Worm (Caenorhabditis elegans) whole organism, L1 larva: Measurements from ENCODE around the gene K11D12.14.

Experiments
- C34B4.2 ChIP-seq: sonication (generic microtip); optimal IDR thresholded peaks from 2 replicates; lab custom pipeline; 2017; ENCODE audit warnings: mild to moderate bottlenecking, missing genetic modification characterization, missing compliant biosample characterization
- alr-1 ChIP-seq: fragments of 200-800 bp; sonication (Bioruptor generic); optimal IDR thresholded peaks from 2 replicates; lab custom pipeline; 2018; ENCODE audit warnings: borderline replicate concordance, mild to moderate bottlenecking, missing genetic modification characterization, missing compliant biosample characterization
- aly-2 ChIP-seq: fragments of 150-350 bp; optimal IDR thresholded peaks from 2 replicates; lab custom pipeline; 2014; ENCODE audit warnings: missing biosample characterization, missing genetic modification characterization
- ceh-63 ChIP-seq: fragments of 200-800 bp; sonication (Bioruptor generic); optimal IDR thresholded peaks from 2 replicates; lab custom pipeline; 2018; ENCODE audit warnings: mild to moderate bottlenecking, missing genetic modification characterization, missing compliant biosample characterization
- ceh-8 ChIP-seq: fragments of 200-800 bp; sonication (Bioruptor generic); optimal IDR thresholded peaks from 2 replicates; lab custom pipeline; 2018; ENCODE audit warnings: mild to moderate bottlenecking, missing genetic modification characterization, moderate library complexity, missing compliant biosample characterization
- ceh-88 ChIP-seq: fragments of 200-800 bp; sonication (Bioruptor generic); IDR thresholded peaks from 2 replicates; pipeline ENCODE4 v1.3.6; 2022; ENCODE audit warnings: missing genetic modification characterization, missing compliant biosample characterization
- ceh-90 ChIP-seq: sonication (generic microtip); optimal IDR thresholded peaks from 2 replicates; lab custom pipeline; 2016; ENCODE audit warnings: missing genetic modification characterization, missing compliant biosample characterization
- efl-1 ChIP-seq, 4 experiments: fragments of 150-350 bp; optimal IDR thresholded peaks in 3 of 4; peaks in 1 of 4; 1 replicate in 1 of 4; 2 replicates in 3 of 4; lab custom pipeline; 2014; ENCODE audit warnings: missing biosample characterization in 2 of 4, missing genetic modification characterization in 2 of 4, missing genetic modification reagents in 2 of 4
- efl-3 ChIP-seq: fragments of 200-800 bp; sonication (Bioruptor generic); optimal IDR thresholded peaks from 2 replicates; lab custom pipeline; 2018; ENCODE audit warnings: mild to moderate bottlenecking, missing genetic modification characterization, missing compliant biosample characterization
- elt-2 ChIP-seq: sonication (generic microtip); optimal IDR thresholded peaks from 2 replicates; lab custom pipeline; 2016; ENCODE audit warnings: missing genetic modification characterization, mild to moderate bottlenecking, inconsistent platforms, missing compliant biosample characterization, missing genetic modification reagents
- ets-5 ChIP-seq: fragments of 200-800 bp; sonication (Bioruptor generic); IDR thresholded peaks from 2 replicates; pipeline ENCODE4 v1.3.6; 2022; ENCODE audit warnings: missing genetic modification characterization, missing compliant biosample characterization
- fkh-10 ChIP-seq: sonication (generic microtip); optimal IDR thresholded peaks from 2 replicates; lab custom pipeline; 2017; ENCODE audit warnings: missing biosample characterization, missing genetic modification reagents, missing genetic modification characterization
- fkh-4 ChIP-seq: sonication (generic microtip); optimal IDR thresholded peaks from 2 replicates; lab custom pipeline; 2016; ENCODE audit warnings: missing compliant biosample characterization, missing genetic modification characterization, borderline replicate concordance
- fkh-8 ChIP-seq: sonication (generic microtip); optimal IDR thresholded peaks from 2 replicates; lab custom pipeline; 2016; ENCODE audit warnings: mild to moderate bottlenecking, missing genetic modification characterization, missing compliant biosample characterization
- fos-1 ChIP-seq: fragments of 150-350 bp; optimal IDR thresholded peaks from 2 replicates; lab custom pipeline; 2014; ENCODE audit warnings: missing biosample characterization, missing genetic modification characterization
- grh-1 ChIP-seq: fragments of 200-800 bp; sonication (Bioruptor generic); IDR thresholded peaks from 2 replicates; pipeline ENCODE4 v1.3.6; 2022; ENCODE audit warnings: missing genetic modification reagents, missing genetic modification characterization, missing compliant biosample characterization
- lin-15B ChIP-seq: fragments of 150-350 bp; sonication (generic microtip); optimal IDR thresholded peaks from 3 replicates; lab custom pipeline; 2014; ENCODE audit warnings: missing biosample characterization, missing genetic modification characterization
- lir-3 ChIP-seq: sonication (generic microtip); optimal IDR thresholded peaks from 2 replicates; lab custom pipeline; 2016; ENCODE audit warnings: mild to moderate bottlenecking, missing genetic modification characterization, moderate library complexity, missing compliant biosample characterization; ENCODE audit not compliant: poor library complexity
- lsy-2 ChIP-seq, 2 experiments: fragments of 150-350 bp; optimal IDR thresholded peaks; 2 replicates each; lab custom pipeline; 2014; ENCODE audit warnings: missing biosample characterization in 2 of 2, missing genetic modification characterization in 2 of 2
- mab-9 ChIP-seq: fragments of 200-800 bp; sonication (Bioruptor generic); IDR thresholded peaks from 2 replicates; pipeline ENCODE4 v1.3.6; 2022; ENCODE audit warnings: missing genetic modification reagents, missing genetic modification characterization, missing compliant biosample characterization
- mep-1 ChIP-seq: fragments of 150-350 bp; optimal IDR thresholded peaks from 2 replicates; lab custom pipeline; 2014; ENCODE audit warnings: missing biosample characterization, missing genetic modification characterization
- nhr-20 ChIP-seq: sonication (generic microtip); optimal IDR thresholded peaks from 2 replicates; lab custom pipeline; 2016; ENCODE audit warnings: mild to moderate bottlenecking, missing genetic modification characterization, missing compliant biosample characterization
- nhr-71 ChIP-seq: sonication (generic microtip); optimal IDR thresholded peaks from 2 replicates; lab custom pipeline; 2016; ENCODE audit warnings: mild to moderate bottlenecking, missing genetic modification characterization, moderate library complexity, missing compliant biosample characterization
- nhr-77 ChIP-seq: fragments of 150-350 bp; optimal IDR thresholded peaks from 2 replicates; lab custom pipeline; 2014; ENCODE audit warnings: missing biosample characterization, missing genetic modification characterization
- nhr-84 ChIP-seq: sonication (generic microtip); optimal IDR thresholded peaks from 2 replicates; lab custom pipeline; 2017; ENCODE audit warnings: missing biosample characterization, missing genetic modification characterization
- nhr-85 ChIP-seq: sonication (generic microtip); peaks from one replicate; lab custom pipeline; 2016; ENCODE audit warnings: missing genetic modification characterization, inconsistent platforms, missing compliant biosample characterization
- pag-3 ChIP-seq: sonication (generic microtip); optimal IDR thresholded peaks from 2 replicates; lab custom pipeline; 2017; ENCODE audit warnings: missing genetic modification characterization, mild to moderate bottlenecking, missing compliant biosample characterization, antibody characterized with exemption, borderline replicate concordance; ENCODE audit not compliant: insufficient read depth
- pax-3 ChIP-seq: fragments of 200-800 bp; sonication (Bioruptor generic); optimal IDR thresholded peaks from 2 replicates; lab custom pipeline; 2018; ENCODE audit warnings: mild to moderate bottlenecking, missing genetic modification characterization, moderate library complexity, missing compliant biosample characterization
- rnt-1 ChIP-seq: sonication (generic microtip); optimal IDR thresholded peaks from 2 replicates; lab custom pipeline; 2016; ENCODE audit warnings: mild to moderate bottlenecking, missing genetic modification characterization, moderate library complexity, missing compliant biosample characterization
- skn-1 ChIP-seq: fragments of 150-350 bp; optimal IDR thresholded peaks from 2 replicates; lab custom pipeline; 2014; ENCODE audit warnings: missing biosample characterization, missing genetic modification characterization
- sox-4 ChIP-seq: sonication (generic microtip); optimal IDR thresholded peaks from 2 replicates; lab custom pipeline; 2016; ENCODE audit warnings: missing genetic modification characterization, missing compliant biosample characterization
- swsn-7 ChIP-seq: sonication (generic microtip); optimal IDR thresholded peaks from 2 replicates; lab custom pipeline; 2016; ENCODE audit warnings: missing genetic modification characterization, missing compliant biosample characterization
- unc-130 ChIP-seq: fragments of 150-350 bp; optimal IDR thresholded peaks from 2 replicates; lab custom pipeline; 2017; ENCODE audit warnings: missing biosample characterization, missing genetic modification characterization, inconsistent platforms
- unc-98 ChIP-seq: fragments of 200-800 bp; sonication (Bioruptor generic); IDR thresholded peaks from 2 replicates; pipeline ENCODE4 v1.3.6; 2022; ENCODE audit warnings: missing genetic modification characterization, missing compliant biosample characterization
- vab-15 ChIP-seq: sonication (generic microtip); optimal IDR thresholded peaks from 2 replicates; lab custom pipeline; 2017; ENCODE audit warnings: missing genotype, mild to moderate bottlenecking, missing genetic modification characterization, missing compliant biosample characterization
- xbp-1 ChIP-seq: sonication (generic microtip); optimal IDR thresholded peaks from 2 replicates; lab custom pipeline; 2016; ENCODE audit warnings: missing genetic modification characterization, missing compliant biosample characterization
- ztf-11 ChIP-seq, 2 experiments: sonication (generic microtip); optimal IDR thresholded peaks; 2 replicates each; lab custom pipeline; 2016 to 2017; ENCODE audit warnings: missing genetic modification characterization in 2 of 2, missing biosample characterization in 1 of 2, missing compliant biosample characterization in 1 of 2
- ztf-4 ChIP-seq: fragments of 150-350 bp; optimal IDR thresholded peaks from 2 replicates; lab custom pipeline; 2014; ENCODE audit warnings: missing biosample characterization, missing genetic modification characterization

K11D12.14 gene

ce11 chrV:5049333-5049942, at the start of gene K11D12.14, which contains the start of gene pqn-51 (continued):
- TF ChIP-seq ztf-4 (tag; lab: Kevin White, UChicago) (peak; percentile 93), rnt-1 (tag; lab: Kevin White, UChicago) (peak; percentile 66), efl-1 (optimal IDR thresholded peaks at IDR 0.05; lab: Kevin White, UChicago) (peak; percentile 82 to 95), efl-1 (GFP tag; optimal IDR thresholded peaks at IDR 0.05 in 1 of 2; lab: Kevin White, UChicago) (peak; percentile 92 to 99), ets-5 (peak; percentile 96; the same call in 1 of the 2 replicates), pax-3 (tag; lab: Kevin White, UChicago) (peak; percentile 91), swsn-7 (peak; percentile 97), ceh-88 (GFP tag; lab: Robert Waterston, UW) (peak; percentile 93), fkh-8 (tag; lab: Kevin White, UChicago) (peak; percentile 98), sox-4 (peak; percentile 85), skn-1 (tag; lab: Kevin White, UChicago) (peak; percentile 84), mep-1 (tag; lab: Kevin White, UChicago) (peak; percentile 96), unc-98 (GFP tag; lab: Robert Waterston, UW) (peak; percentile 84), xbp-1 (peak; percentile 99), fkh-4 (tag; lab: Kevin White, UChicago) (peak; percentile 60), nhr-20 (tag; lab: Kevin White, UChicago) (peak; percentile 98), ztf-11 (tag; optimal IDR thresholded peaks at IDR 0.05; lab: Kevin White, UChicago) (peak in 1 of 2 experiments; percentile 60), lsy-2 (tag; optimal IDR thresholded peaks at IDR 0.05; lab: Kevin White, UChicago) (peak; percentile 83 to 96), pag-3 (no peak), mab-9 (GFP tag; lab: Robert Waterston, UW) (peak; percentile 95), aly-2 (peak; percentile 74), fos-1 (tag; lab: Kevin White, UChicago) (peak; percentile 90), nhr-71 (tag; lab: Kevin White, UChicago) (peak; percentile 99), vab-15 (peak; percentile 73), fkh-10 (GFP tag; lab: Kevin White, UChicago) (peak; percentile 90), nhr-77 (peak; percentile 97), ceh-63 (GFP tag; lab: Kevin White, UChicago) (peak; percentile 69), efl-3 (GFP tag; lab: Kevin White, UChicago) (no peak), ceh-90 (tag; lab: Kevin White, UChicago) (no peak), lin-15B (tag; lab: Kevin White, UChicago) (peak; percentile 81), C34B4.2 (peak; percentile 51), alr-1 (tag; lab: Kevin White, UChicago) (no peak), nhr-85 (tag; lab: Kevin White, UChicago) (peak; percentile 98)

- TF ChIP-seq nhr-20 (tag; lab: Kevin White, UChicago) (no peak), elt-2 (tag; lab: Kevin White, UChicago) (peak; percentile 48)
- TF ChIP-seq, all 84 proteins: peak for 1
Observed at ce11 chrV:5000406-5000805, 49.0 kb upstream of the K11D12.14 start, which contains the start of gene ugt-7. ugt-7 (minus strand) TSS chrV:5000566.

ce11 chrV:5001386-5001785, 48.0 kb upstream of the K11D12.14 start, which contains the start of gene srr-8:
srr-8 (plus strand) TSS chrV:5001686.
- TF ChIP-seq nhr-84 (no peak), unc-130 (tag; lab: Kevin White, UChicago) (no peak), elt-2 (tag; lab: Kevin White, UChicago) (no peak), nhr-71 (tag; lab: Kevin White, UChicago) (no peak), fos-1 (tag; lab: Kevin White, UChicago) (no peak), ets-5 (no peak), grh-1 (GFP tag; lab: Robert Waterston, UW) (no peak), lir-3 (tag; lab: Kevin White, UChicago) (no peak), fkh-10 (GFP tag; lab: Kevin White, UChicago) (no peak), ceh-8 (no peak)
